Fruit fly (Drosophila melanogaster) whole organism, pupa: Measurements from ENCODE around the gene CG42704.

Source experiments
- CG10348 ChIP-seq: fragments of 200-800 bp; sonication (Bioruptor generic); IDR thresholded peaks from 2 replicates; pipeline ENCODE4 v1.3.6; 2022; ENCODE audit warnings: missing biosample characterization, missing genetic modification characterization
- CG13204 ChIP-seq: fragments of 200-800 bp; sonication (Bioruptor generic); optimal IDR thresholded peaks from 2 replicates; lab custom pipeline; 2018; ENCODE audit warnings: missing biosample characterization, mild to moderate bottlenecking, missing genetic modification characterization, moderate library complexity
- CG34367 ChIP-seq: fragments of 200-800 bp; sonication (Bioruptor generic); optimal IDR thresholded peaks from 2 replicates; lab custom pipeline; 2018; ENCODE audit warnings: missing biosample characterization, mild to moderate bottlenecking, missing genetic modification characterization
- D1 ChIP-seq: fragments of 200-800 bp; sonication (Bioruptor generic); optimal IDR thresholded peaks from 2 replicates; lab custom pipeline; 2018; ENCODE audit warnings: missing biosample characterization, mild to moderate bottlenecking, missing genetic modification characterization, moderate library complexity
- Ets98B ChIP-seq: fragments of 200-800 bp; sonication (Bioruptor generic); IDR thresholded peaks from 2 replicates; pipeline ENCODE4 v1.3.6; 2022; ENCODE audit warnings: missing biosample characterization, missing genetic modification characterization
- Pif1B ChIP-seq: fragments of 200-800 bp; sonication (Bioruptor generic); optimal IDR thresholded peaks from 3 replicates; lab custom pipeline; 2016; ENCODE audit warnings: missing biosample characterization, missing genetic modification characterization
- Snoo ChIP-seq: fragments of 200-800 bp; sonication (Bioruptor generic); optimal IDR thresholded peaks from 3 replicates; lab custom pipeline; 2017; ENCODE audit warnings: missing biosample characterization, mild to moderate bottlenecking, missing genetic modification characterization, inconsistent platforms
- rn ChIP-seq: fragments of 200-800 bp; sonication (Bioruptor generic); IDR thresholded peaks from 2 replicates; pipeline ENCODE4 v1.3.6; 2022; ENCODE audit warnings: missing biosample characterization, missing genetic modification characterization

DNA sequence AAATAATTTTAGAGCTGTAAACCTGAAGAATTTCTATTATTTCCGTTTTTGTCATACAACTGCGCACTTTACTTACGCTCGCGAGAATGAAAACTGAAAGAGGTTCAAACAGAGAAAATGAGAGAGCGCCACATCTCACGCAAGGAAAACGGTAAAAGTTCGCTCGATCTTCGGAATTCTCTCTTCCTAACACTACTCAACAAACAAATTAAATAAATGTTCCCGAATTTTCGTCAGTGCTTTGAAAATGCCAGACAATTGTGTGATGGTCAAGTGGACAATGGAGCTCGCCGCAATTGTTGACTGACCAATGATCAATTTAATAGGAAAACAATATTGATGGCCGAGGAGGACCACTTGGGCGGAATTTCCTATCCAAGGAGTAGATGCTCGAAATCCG is 6.8 kb upstream of the CG42704 start, which contains the start of gene CG1677:
- TF ChIP-seq Snoo (tag; lab: Kevin White, UChicago) (no peak), Ets98B (GFP tag; lab: Robert Waterston, UW) (no peak), CG13204 (no peak), D1 (tag; lab: Kevin White, UChicago) (no peak), rn (GFP tag; lab: Robert Waterston, UW) (no peak), CG34367 (tag; lab: Kevin White, UChicago) (no peak), Pif1B (GFP tag; lab: Kevin White, UChicago) (no peak), CG10348 (no peak)
